Fruit fly (Drosophila melanogaster) whole organism, embryonic: ENCODE data around the gene twf.

Experiments
- Ada2b ChIP-seq: fragments of 200-800 bp; sonication (Bioruptor generic); IDR thresholded peaks from 2 replicates; pipeline ENCODE4 v1.3.6; 2022; ENCODE audit warnings: missing biosample characterization, missing genetic modification characterization
- Antp ChIP-seq: fragments of 200-800 bp; sonication (Bioruptor generic); optimal IDR thresholded peaks from 3 replicates; lab custom pipeline; 2016; ENCODE audit warnings: missing biosample characterization, missing genetic modification characterization
- Asciz ChIP-seq: fragments of 200-800 bp; sonication (Bioruptor generic); optimal IDR thresholded peaks from 2 replicates; lab custom pipeline; 2017; ENCODE audit warnings: missing biosample characterization, mild to moderate bottlenecking, missing genetic modification characterization, missing genetic modification reagents
- C15 ChIP-seq: fragments of 200-800 bp; sonication (Bioruptor generic); IDR thresholded peaks from 3 replicates; pipeline ENCODE4 v1.3.6; 2022; ENCODE audit warnings: missing biosample characterization, missing genetic modification characterization
- CG1024 ChIP-seq: fragments of 200-800 bp; sonication (Bioruptor generic); IDR thresholded peaks from 2 replicates; pipeline ENCODE4 v1.3.6; 2022; ENCODE audit warnings: missing biosample characterization, missing genetic modification characterization
- CG10267 ChIP-seq: fragments of 200-800 bp; sonication (Bioruptor generic); optimal IDR thresholded peaks from 2 replicates; lab custom pipeline; 2018; ENCODE audit warnings: missing biosample characterization, mild to moderate bottlenecking, missing genetic modification characterization, moderate library complexity
- CG11247 ChIP-seq: fragments of 200-800 bp; sonication (Bioruptor generic); IDR thresholded peaks from 2 replicates; pipeline ENCODE4 v1.3.6; 2022; ENCODE audit warnings: missing biosample characterization, missing genetic modification characterization
- CG11398 ChIP-seq: fragments of 200-800 bp; sonication (Bioruptor generic); optimal IDR thresholded peaks from 2 replicates; lab custom pipeline; 2016; ENCODE audit warnings: missing biosample characterization, missing genetic modification characterization
- CG12391 ChIP-seq: fragments of 200-800 bp; sonication (Bioruptor generic); optimal IDR thresholded peaks from 3 replicates; lab custom pipeline; 2018; ENCODE audit warnings: missing biosample characterization, mild to moderate bottlenecking, missing genetic modification characterization, moderate library complexity
- CG12744 ChIP-seq: fragments of 200-800 bp; sonication (Bioruptor generic); optimal IDR thresholded peaks from 2 replicates; lab custom pipeline; 2016; ENCODE audit warnings: missing biosample characterization, missing genetic modification characterization
- CG13296 ChIP-seq: fragments of 200-800 bp; sonication (Bioruptor generic); optimal IDR thresholded peaks from 3 replicates; lab custom pipeline; 2018; ENCODE audit warnings: missing biosample characterization, mild to moderate bottlenecking, missing genetic modification characterization
- CG16779 ChIP-seq: fragments of 200-800 bp; sonication (Bioruptor generic); IDR thresholded peaks from 2 replicates; pipeline ENCODE4 v1.3.6; 2022; ENCODE audit warnings: missing biosample characterization, missing genetic modification characterization
- CG17328 ChIP-seq: fragments of 200-800 bp; sonication (Bioruptor generic); IDR thresholded peaks from 2 replicates; pipeline ENCODE4 v1.3.6; 2022; ENCODE audit warnings: missing biosample characterization, missing genetic modification characterization
- CG17361 ChIP-seq: fragments of 200-800 bp; sonication (Bioruptor generic); IDR thresholded peaks from 3 replicates; pipeline ENCODE4 v1.3.6; 2022; ENCODE audit warnings: missing biosample characterization, missing genetic modification characterization
- CG18262 ChIP-seq: fragments of 200-800 bp; optimal IDR thresholded peaks from 3 replicates; lab custom pipeline; 2019; ENCODE audit warnings: missing biosample characterization, mild to moderate bottlenecking, missing genetic modification characterization, moderate library complexity
- CG2120 ChIP-seq: fragments of 200-800 bp; sonication (Bioruptor generic); optimal IDR thresholded peaks from 3 replicates; lab custom pipeline; 2016; ENCODE audit warnings: missing biosample characterization, missing genetic modification characterization
- CG30403 ChIP-seq: fragments of 200-800 bp; sonication (Bioruptor generic); optimal IDR thresholded peaks from 3 replicates; lab custom pipeline; 2016; ENCODE audit warnings: missing biosample characterization, missing genetic modification characterization
- CG33213 ChIP-seq: fragments of 200-800 bp; sonication (Bioruptor generic); optimal IDR thresholded peaks from 3 replicates; lab custom pipeline; 2016; ENCODE audit warnings: missing biosample characterization, missing genetic modification characterization
- CG4328 ChIP-seq: fragments of 200-800 bp; sonication (Bioruptor generic); optimal IDR thresholded peaks from 3 replicates; lab custom pipeline; 2017; ENCODE audit warnings: missing biosample characterization, missing genetic modification reagents, missing genetic modification characterization
- CG6689 ChIP-seq: fragments of 200-800 bp; sonication (Bioruptor generic); IDR thresholded peaks from 2 replicates; pipeline ENCODE4 v1.3.6; 2022; ENCODE audit warnings: missing biosample characterization, missing genetic modification characterization
- CG6813 ChIP-seq: fragments of 200-800 bp; sonication (Bioruptor generic); optimal IDR thresholded peaks from 2 replicates; lab custom pipeline; 2017; ENCODE audit warnings: missing biosample characterization, missing genetic modification characterization, mild to moderate bottlenecking, moderate library complexity, missing genetic modification reagents
- CG8281 ChIP-seq: fragments of 200-800 bp; sonication (Bioruptor generic); optimal IDR thresholded peaks from 2 replicates; lab custom pipeline; 2018; ENCODE audit warnings: missing biosample characterization, mild to moderate bottlenecking, missing genetic modification characterization, moderate library complexity
- CG8388 ChIP-seq: fragments of 200-800 bp; sonication (Bioruptor generic); optimal IDR thresholded peaks from 2 replicates; lab custom pipeline; 2019; ENCODE audit warnings: missing biosample characterization, mild to moderate bottlenecking, missing genetic modification characterization, moderate library complexity
- Camta ChIP-seq: fragments of 200-800 bp; sonication (Bioruptor generic); optimal IDR thresholded peaks from 2 replicates; lab custom pipeline; 2016; ENCODE audit warnings: missing biosample characterization, missing genetic modification characterization
- Dp ChIP-seq: fragments of 200-800 bp; sonication (Bioruptor generic); optimal IDR thresholded peaks from 2 replicates; lab custom pipeline; 2018; ENCODE audit warnings: missing biosample characterization, mild to moderate bottlenecking, missing genetic modification characterization, moderate library complexity
- Ets65A ChIP-seq: fragments of 200-800 bp; sonication (Bioruptor generic); peaks from one replicate; lab custom pipeline; 2016; ENCODE audit warnings: missing biosample characterization, missing genetic modification characterization
- Fer1 ChIP-seq: fragments of 200-800 bp; sonication (Bioruptor generic); optimal IDR thresholded peaks from 2 replicates; lab custom pipeline; 2017; ENCODE audit warnings: missing biosample characterization, mild to moderate bottlenecking, missing genetic modification characterization
- Fer2 ChIP-seq: fragments of 200-800 bp; sonication (Bioruptor generic); optimal IDR thresholded peaks from 2 replicates; lab custom pipeline; 2018; ENCODE audit warnings: missing biosample characterization, mild to moderate bottlenecking, missing genetic modification characterization, moderate library complexity
- H2.0 ChIP-seq: fragments of 200-800 bp; sonication (Bioruptor generic); IDR thresholded peaks from 2 replicates; pipeline ENCODE4 v1.3.6; 2022; ENCODE audit warnings: missing biosample characterization, missing genetic modification characterization
- HLH4C ChIP-seq: fragments of 200-800 bp; sonication (Bioruptor generic); IDR thresholded peaks from 3 replicates; pipeline ENCODE4 v1.3.6; 2022; ENCODE audit warnings: missing biosample characterization, missing genetic modification characterization; ENCODE audit not compliant: partially characterized antibody
- Nf-YC ChIP-seq: fragments of 200-800 bp; optimal IDR thresholded peaks from 3 replicates; lab custom pipeline; 2019; ENCODE audit warnings: missing biosample characterization, mild to moderate bottlenecking, missing genetic modification characterization, moderate library complexity
- PHDP ChIP-seq: fragments of 200-800 bp; sonication (Bioruptor generic); optimal IDR thresholded peaks from 3 replicates; lab custom pipeline; 2018; ENCODE audit warnings: missing biosample characterization, mild to moderate bottlenecking, missing genetic modification characterization, moderate library complexity
- Sry-δ ChIP-seq: fragments of 200-800 bp; sonication (Bioruptor generic); optimal IDR thresholded peaks from 2 replicates; lab custom pipeline; 2016; ENCODE audit warnings: missing biosample characterization, missing genetic modification characterization
- Usf ChIP-seq: fragments of 200-800 bp; sonication (Bioruptor generic); optimal IDR thresholded peaks from 2 replicates; lab custom pipeline; 2017; ENCODE audit warnings: missing genotype, missing biosample characterization, missing genetic modification characterization
- Xbp1 ChIP-seq: fragments of 200-800 bp; sonication (Bioruptor generic); optimal IDR thresholded peaks from 3 replicates; lab custom pipeline; 2016; ENCODE audit warnings: missing biosample characterization, mild to moderate bottlenecking, missing genetic modification characterization
- aop ChIP-seq: fragments of 200-800 bp; sonication (Bioruptor generic); IDR thresholded peaks from 2 replicates; pipeline ENCODE4 v1.3.6; 2022; ENCODE audit warnings: missing biosample characterization, missing genetic modification characterization
- bab2 ChIP-seq: fragments of 200-800 bp; sonication (Bioruptor generic); optimal IDR thresholded peaks from 2 replicates; lab custom pipeline; 2016; ENCODE audit warnings: missing biosample characterization, missing genetic modification characterization
- bigmax ChIP-seq: fragments of 200-800 bp; sonication (Bioruptor generic); optimal IDR thresholded peaks from 2 replicates; lab custom pipeline; 2018; ENCODE audit warnings: missing biosample characterization, mild to moderate bottlenecking, missing genetic modification characterization
- btn ChIP-seq: fragments of 200-800 bp; sonication (Bioruptor generic); optimal IDR thresholded peaks from 2 replicates; lab custom pipeline; 2016; ENCODE audit warnings: missing biosample characterization, missing genetic modification characterization
- danr ChIP-seq: fragments of 200-800 bp; sonication (Bioruptor generic); IDR thresholded peaks from 2 replicates; pipeline ENCODE4 v1.3.6; 2022; ENCODE audit warnings: missing biosample characterization, missing genetic modification characterization
- gro ChIP-seq: fragments of 200-800 bp; sonication (Bioruptor generic); optimal IDR thresholded peaks from 2 replicates; lab custom pipeline; 2016; ENCODE audit warnings: missing biosample characterization, missing genetic modification characterization
- jigr1 ChIP-seq: fragments of 200-800 bp; sonication (Bioruptor generic); IDR thresholded peaks from 3 replicates; pipeline ENCODE4 v1.3.6; 2022; ENCODE audit warnings: missing biosample characterization, missing genetic modification characterization
- kay ChIP-seq: fragments of 200-800 bp; sonication (Bioruptor generic); optimal IDR thresholded peaks from 2 replicates; lab custom pipeline; 2016; ENCODE audit warnings: missing biosample characterization, missing genetic modification characterization
- knrl ChIP-seq: fragments of 200-800 bp; sonication (Bioruptor generic); IDR thresholded peaks from 3 replicates; pipeline ENCODE4 v1.3.6; 2022; ENCODE audit warnings: missing biosample characterization, missing genetic modification characterization; ENCODE audit not compliant: partially characterized antibody
- pho ChIP-seq: fragments of 200-800 bp; sonication (Bioruptor generic); optimal IDR thresholded peaks from 2 replicates; lab custom pipeline; 2016; ENCODE audit warnings: missing biosample characterization, missing genetic modification characterization
- phol ChIP-seq: fragments of 200-800 bp; sonication (Bioruptor generic); optimal IDR thresholded peaks from 3 replicates; lab custom pipeline; 2018; ENCODE audit warnings: missing biosample characterization, mild to moderate bottlenecking, missing genetic modification characterization, moderate library complexity
- scrt ChIP-seq: fragments of 200-800 bp; sonication (Bioruptor generic); optimal IDR thresholded peaks from 2 replicates; lab custom pipeline; 2018; ENCODE audit warnings: missing biosample characterization, mild to moderate bottlenecking, missing genetic modification characterization, moderate library complexity
- slbo ChIP-seq: fragments of 200-800 bp; sonication (Bioruptor generic); IDR thresholded peaks from 2 replicates; pipeline ENCODE4 v1.3.6; 2022; ENCODE audit warnings: missing biosample characterization, missing genetic modification characterization
- stwl ChIP-seq: fragments of 200-800 bp; sonication (Bioruptor generic); optimal IDR thresholded peaks from 3 replicates; lab custom pipeline; 2018; ENCODE audit warnings: missing biosample characterization, mild to moderate bottlenecking, missing genetic modification characterization, moderate library complexity
- zf30C ChIP-seq: fragments of 200-800 bp; sonication (Bioruptor generic); optimal IDR thresholded peaks from 3 replicates; lab custom pipeline; 2018; ENCODE audit warnings: missing biosample characterization, mild to moderate bottlenecking, missing genetic modification characterization

twf gene

DNA sequence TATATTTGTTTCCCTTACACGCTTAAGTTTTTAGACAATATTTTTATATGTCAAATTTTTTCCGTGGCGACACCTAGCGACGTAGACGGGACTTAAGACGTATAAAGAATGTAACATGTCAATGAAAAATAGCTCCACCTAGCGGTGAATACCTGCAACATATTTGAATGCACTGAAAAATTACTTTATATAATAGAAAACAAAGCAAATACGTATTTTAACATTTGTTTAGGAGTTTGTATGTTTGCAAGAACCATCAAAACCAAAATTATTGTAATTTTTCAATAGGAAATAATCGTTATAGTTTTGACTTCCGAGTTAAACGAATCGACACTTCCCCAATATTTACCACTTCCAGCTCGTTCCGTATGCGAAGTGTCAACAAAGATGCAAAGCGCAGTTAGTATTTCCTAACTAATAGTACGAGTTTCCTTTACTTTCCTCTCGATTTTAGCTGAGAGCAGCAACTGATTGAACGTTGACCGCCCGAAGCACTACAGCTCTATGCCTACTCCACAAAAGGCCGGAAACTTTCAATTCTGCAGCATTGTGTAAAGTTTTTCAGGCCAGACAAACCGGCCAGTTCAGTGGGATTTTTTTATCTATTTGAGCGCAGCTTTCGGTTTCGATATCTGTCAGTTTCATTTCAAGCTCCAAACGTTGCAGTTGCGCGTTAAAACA lies 33.4 kb upstream of the twf start, which contains the start of gene Npc2b (continued):
- 0 out of 3 replicates have a peak, but pooled peaks have one; percentile 7 for TF ChIP-seq jigr1 (GFP tag; lab: Robert Waterston, UW)
- TF ChIP-seq CG10267 (tag; lab: Kevin White, UChicago), result peak; percentile 39
- peak; percentile 22; the same call in 1 of the 2 replicates for TF ChIP-seq Ada2b (GFP tag; lab: Robert Waterston, UW)
- TF ChIP-seq Dp (GFP tag; lab: Kevin White, UChicago), result peak; percentile 43
- peak; percentile 88 for TF ChIP-seq zf30C (GFP tag; lab: Kevin White, UChicago)
- peak; percentile 34 for TF ChIP-seq Asciz (GFP tag; lab: Kevin White, UChicago)
- TF ChIP-seq Ets65A (GFP tag; lab: Kevin White, UChicago), result peak; percentile 94
- no peak; the same call in 1 of the 2 replicates for TF ChIP-seq CG16779 (GFP tag; lab: Robert Waterston, UW)
- TF ChIP-seq CG8281 (tag; lab: Kevin White, UChicago), result no peak
- peak; percentile 14 for TF ChIP-seq gro (GFP tag; lab: Kevin White, UChicago)
- TF ChIP-seq Nf-YC (tag; lab: Kevin White, UChicago), result no peak
- TF ChIP-seq scrt (GFP tag; lab: Kevin White, UChicago), result peak; percentile 11
- TF ChIP-seq CG12744, result peak; percentile 33
- peak; percentile 60 for TF ChIP-seq CG11247 (GFP tag; lab: Robert Waterston, UW)
- peak; percentile 75 for TF ChIP-seq CG30403 (GFP tag; lab: Kevin White, UChicago)
- TF ChIP-seq slbo, result peak; percentile 81
- TF ChIP-seq PHDP (tag; lab: Kevin White, UChicago), result peak; percentile 65
- no peak for TF ChIP-seq CG13296 (GFP tag; lab: Kevin White, UChicago)
- TF ChIP-seq Camta, result peak; percentile 43
- peak; percentile 61 for TF ChIP-seq H2.0 (GFP tag; lab: Robert Waterston, UW)
- peak; percentile 47 for TF ChIP-seq bab2 (GFP tag; lab: Kevin White, UChicago)
- peak; percentile 74 for TF ChIP-seq CG2120 (GFP tag; lab: Kevin White, UChicago)
- no peak for TF ChIP-seq Fer2 (tag; lab: Kevin White, UChicago)
- TF ChIP-seq pho (GFP tag; lab: Kevin White, UChicago), result peak; percentile 41
- peak; percentile 39 for TF ChIP-seq phol (tag; lab: Kevin White, UChicago)
- 0 out of 2 replicates have a peak, but pooled peaks have one; percentile 43 for TF ChIP-seq CG1024
- no peak for TF ChIP-seq bigmax (GFP tag; lab: Kevin White, UChicago)
- TF ChIP-seq CG17361 (GFP tag; lab: Robert Waterston, UW), result peak; percentile 36; the same call in 1 of the 3 replicates
- TF ChIP-seq CG12391 (tag; lab: Kevin White, UChicago), result peak; percentile 68
- peak; percentile 38 for TF ChIP-seq btn (GFP tag; lab: Kevin White, UChicago)
- peak; percentile 27; the same call in 1 of the 2 replicates for TF ChIP-seq CG6689 (GFP tag; lab: Robert Waterston, UW)
- TF ChIP-seq CG6813 (GFP tag; lab: Kevin White, UChicago), result no peak
- peak; percentile 40 for TF ChIP-seq CG17328 (GFP tag; lab: Robert Waterston, UW)
- TF ChIP-seq C15 (GFP tag; lab: Robert Waterston, UW), result no peak
- TF ChIP-seq Sry-δ (GFP tag; lab: Kevin White, UChicago), result peak; percentile 26
- 0 out of 2 replicates have a peak, but pooled peaks have one; percentile 38 for TF ChIP-seq danr (GFP tag; lab: Robert Waterston, UW)
- TF ChIP-seq Xbp1, result peak; percentile 85
- TF ChIP-seq knrl (GFP tag; lab: Robert Waterston, UW), result peak; percentile 69; the same call in 2 of the 3 replicates
- TF ChIP-seq CG11398 (GFP tag; lab: Kevin White, UChicago), result peak; percentile 1
- peak; percentile 33 for TF ChIP-seq Antp (GFP tag; lab: Kevin White, UChicago)
- TF ChIP-seq stwl (tag; lab: Kevin White, UChicago), result peak; percentile 85
- TF ChIP-seq HLH4C (GFP tag; lab: Robert Waterston, UW), result no peak
- no peak for TF ChIP-seq Usf (GFP tag; lab: Kevin White, UChicago)
- peak; percentile 5 for TF ChIP-seq kay
- peak; percentile 59 for TF ChIP-seq Fer1 (GFP tag; lab: Kevin White, UChicago)
- peak; percentile 40 for TF ChIP-seq CG8388 (GFP tag; lab: Kevin White, UChicago)
- peak; percentile 67 for TF ChIP-seq CG33213 (GFP tag; lab: Kevin White, UChicago)
- TF ChIP-seq aop (GFP tag; lab: Robert Waterston, UW), result no peak
- no peak for TF ChIP-seq CG4328 (GFP tag; lab: Kevin White, UChicago)
- TF ChIP-seq CG18262 (tag; lab: Kevin White, UChicago), result peak; percentile 33
